Fruit fly (Drosophila melanogaster) whole organism, pupa: Measurements from ENCODE around the gene CG31176.

Experiments
- CG14655 ChIP-seq: fragments of 200-800 bp; sonication (Bioruptor generic); optimal IDR thresholded peaks from 3 replicates; lab custom pipeline; 2017; ENCODE audit warnings: mild to moderate bottlenecking, missing biosample characterization, missing genetic modification reagents, missing genetic modification characterization
- CG15710 ChIP-seq: fragments of 200-800 bp; sonication (Bioruptor generic); optimal IDR thresholded peaks from 2 replicates; lab custom pipeline; 2018; ENCODE audit warnings: missing biosample characterization, mild to moderate bottlenecking, missing genetic modification characterization, moderate library complexity
- CG34367 ChIP-seq: fragments of 200-800 bp; sonication (Bioruptor generic); optimal IDR thresholded peaks from 2 replicates; lab custom pipeline; 2018; ENCODE audit warnings: missing biosample characterization, mild to moderate bottlenecking, missing genetic modification characterization
- CG4496 ChIP-seq: fragments of 200-800 bp; sonication (Bioruptor generic); IDR thresholded peaks from 3 replicates; pipeline ENCODE4 v1.3.6; 2022; ENCODE audit warnings: missing biosample characterization, missing genetic modification characterization
- CG9948 ChIP-seq: fragments of 200-800 bp; sonication (Bioruptor generic); optimal IDR thresholded peaks from 2 replicates; lab custom pipeline; 2018; ENCODE audit warnings: missing biosample characterization, mild to moderate bottlenecking, missing genetic modification characterization, moderate library complexity
- D1 ChIP-seq: fragments of 200-800 bp; sonication (Bioruptor generic); optimal IDR thresholded peaks from 2 replicates; lab custom pipeline; 2018; ENCODE audit warnings: missing biosample characterization, mild to moderate bottlenecking, missing genetic modification characterization, moderate library complexity
- EcR ChIP-seq: fragments of 200-800 bp; sonication (Bioruptor generic); optimal IDR thresholded peaks from 3 replicates; lab custom pipeline; 2019; ENCODE audit warnings: missing biosample characterization, missing genetic modification characterization, mild to moderate bottlenecking, moderate library complexity, missing genetic modification reagents
- Ets98B ChIP-seq: fragments of 200-800 bp; sonication (Bioruptor generic); IDR thresholded peaks from 2 replicates; pipeline ENCODE4 v1.3.6; 2022; ENCODE audit warnings: missing biosample characterization, missing genetic modification characterization
- Pif1A ChIP-seq: fragments of 200-800 bp; sonication (Bioruptor generic); optimal IDR thresholded peaks from 3 replicates; lab custom pipeline; 2016; ENCODE audit warnings: missing biosample characterization, missing genetic modification characterization
- Pif1B ChIP-seq: fragments of 200-800 bp; sonication (Bioruptor generic); optimal IDR thresholded peaks from 3 replicates; lab custom pipeline; 2016; ENCODE audit warnings: missing biosample characterization, missing genetic modification characterization
- Snoo ChIP-seq: fragments of 200-800 bp; sonication (Bioruptor generic); optimal IDR thresholded peaks from 3 replicates; lab custom pipeline; 2017; ENCODE audit warnings: missing biosample characterization, mild to moderate bottlenecking, missing genetic modification characterization, inconsistent platforms
- fd96Ca ChIP-seq: fragments of 200-800 bp; sonication (Bioruptor generic); IDR thresholded peaks from 3 replicates; pipeline ENCODE4 v1.3.6; 2022; ENCODE audit warnings: missing biosample characterization, missing genetic modification characterization
- rn ChIP-seq: fragments of 200-800 bp; sonication (Bioruptor generic); IDR thresholded peaks from 2 replicates; pipeline ENCODE4 v1.3.6; 2022; ENCODE audit warnings: missing biosample characterization, missing genetic modification characterization

- TF ChIP-seq rn: no peak
- TF ChIP-seq CG34367 (tag; lab: Kevin White, UChicago): no peak
- no peak for TF ChIP-seq fd96Ca (GFP tag; lab: Robert Waterston, UW)
- TF ChIP-seq EcR (GFP tag; lab: Kevin White, UChicago): no peak
- peak; percentile 58 for TF ChIP-seq Ets98B (GFP tag; lab: Robert Waterston, UW)
- no peak for TF ChIP-seq D1 (tag; lab: Kevin White, UChicago)
- TF ChIP-seq CG9948 (tag; lab: Kevin White, UChicago): no peak
- peak; percentile 67 for TF ChIP-seq Snoo
- TF ChIP-seq CG14655 (GFP tag; lab: Kevin White, UChicago): peak; percentile 14
- no peak for TF ChIP-seq CG15710 (tag; lab: Kevin White, UChicago)
- peak; percentile 49 for TF ChIP-seq Pif1B (GFP tag; lab: Kevin White, UChicago)
- TF ChIP-seq CG4496 (GFP tag; lab: Robert Waterston, UW): peak; percentile 65; the same call in 1 of the 3 replicates
- TF ChIP-seq Pif1A (GFP tag; lab: Kevin White, UChicago): peak; percentile 64
Measured at dm6 chr3R:21704439-21704838, 15.0 kb downstream of the CG31176 start.
